Fruit fly (Drosophila melanogaster) whole organism, larva: Measurements from ENCODE around the gene glob1.
"Not testable (repeated sequence)": the region's sequence is repeated elsewhere in the genome, so short reads cannot be mapped to it uniquely, and the experiment has no call there.

Experiments
- noc ChIP-seq: fragments of 200-800 bp; sonication (Bioruptor generic); optimal IDR thresholded peaks from 3 replicates; lab custom pipeline; 2019; ENCODE audit warnings: missing biosample characterization, mild to moderate bottlenecking, missing genetic modification characterization, moderate library complexity

Gene glob1

DNA sequence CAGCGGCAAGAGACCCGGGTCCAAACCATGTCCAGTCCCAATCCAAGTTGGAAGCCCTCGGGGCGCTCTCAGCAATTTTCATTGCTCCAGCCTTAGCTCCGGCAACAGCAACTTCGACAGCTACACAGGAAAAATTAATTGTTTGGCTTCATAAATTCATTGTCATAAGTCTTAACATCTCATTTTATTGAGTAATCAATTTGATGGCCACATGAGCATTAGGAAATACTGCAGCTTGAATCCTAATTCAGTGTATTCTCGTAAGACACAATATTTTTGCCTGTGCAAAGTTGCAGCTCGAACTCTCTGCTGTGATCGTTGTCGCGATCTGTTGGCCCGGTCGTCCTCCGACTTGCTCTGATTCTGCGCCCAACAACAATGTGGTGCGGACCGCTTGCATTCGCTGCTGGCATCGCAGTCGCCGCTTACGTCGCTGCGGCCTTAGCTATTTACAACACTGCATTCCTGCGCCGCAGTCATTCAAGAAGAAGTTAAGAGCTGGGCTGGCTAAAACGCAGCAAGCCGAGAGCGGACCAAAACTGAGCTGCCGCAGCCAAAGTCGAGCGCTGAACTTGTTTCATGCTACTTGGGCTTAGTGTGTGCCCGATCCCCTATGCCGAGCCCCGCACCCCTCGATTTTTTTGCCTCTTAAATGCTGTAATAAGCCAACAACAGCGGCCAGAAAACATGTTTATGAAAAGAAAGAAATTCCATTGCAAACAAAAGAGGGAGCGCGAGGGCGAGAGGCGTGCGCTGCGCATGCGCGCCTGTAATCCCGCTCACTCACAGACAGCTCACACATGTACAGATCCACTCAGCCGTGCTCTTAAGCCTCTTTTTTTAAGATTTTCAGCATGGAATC is 15.2 kb upstream of the glob1 start:
- no peak for TF ChIP-seq noc (tag; lab: Kevin White, UChicago)

- no peak for TF ChIP-seq noc (tag; lab: Kevin White, UChicago)
Observed at dm6 chr3R:15917907-15918306, 13.5 kb upstream of the glob1 start, which contains the start of gene CG45105. Gene CG45105 (minus strand): TSS chr3R:15918007.

- no peak for TF ChIP-seq noc (tag; lab: Kevin White, UChicago)
Observed at dm6 chr3R:15913231-15913630, 8.8 kb upstream of the glob1 start.

- not testable (repeated sequence) for TF ChIP-seq noc (tag; lab: Kevin White, UChicago)
Observed at dm6 chr3R:15908098-15908497, 3.7 kb upstream of the glob1 start, which contains the start of gene EndoU. Gene EndoU (plus strand): TSS chr3R:15908398.

DNA sequence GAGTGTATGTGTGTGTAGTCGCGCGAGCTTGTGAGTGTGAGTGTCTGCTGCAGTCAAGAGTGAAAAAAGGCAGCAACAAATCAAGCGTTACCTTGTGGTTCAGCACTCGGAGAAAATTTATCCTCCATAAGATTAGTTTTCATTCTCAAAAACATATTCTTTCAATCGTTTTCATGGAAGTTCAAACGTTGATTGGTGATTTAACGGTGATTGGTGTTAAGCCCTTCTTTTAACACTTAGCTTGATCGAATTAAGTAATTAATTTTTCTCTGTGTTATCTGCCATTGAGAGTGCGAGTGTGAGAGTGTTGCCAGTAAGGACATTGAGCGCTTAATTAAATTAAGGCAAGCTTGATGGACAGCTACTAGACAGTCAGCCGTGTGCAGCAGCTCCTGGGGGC is 4.8 kb downstream of the glob1 start:
- no peak for TF ChIP-seq noc (tag; lab: Kevin White, UChicago)

DNA sequence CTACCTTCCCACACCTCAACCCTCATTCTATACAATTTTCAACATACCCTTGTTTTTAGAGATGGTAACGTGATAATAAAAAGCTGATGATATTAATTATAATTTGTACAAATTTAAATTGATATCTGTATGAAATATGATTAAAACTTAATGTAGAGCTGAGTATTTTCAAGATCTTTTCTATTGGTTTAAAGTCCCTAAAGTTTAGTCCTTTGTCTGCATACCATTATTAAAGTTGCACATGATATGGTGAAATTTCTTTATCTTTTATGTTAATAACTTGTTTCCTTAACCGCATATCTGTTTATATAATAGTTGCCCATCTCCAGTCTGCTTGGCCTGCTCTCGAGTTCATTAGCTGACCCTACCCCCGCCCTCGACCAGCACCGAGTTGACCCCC is 6.1 kb downstream of the glob1 start:
- peak; percentile 37 for TF ChIP-seq noc (tag; lab: Kevin White, UChicago)

- no peak for TF ChIP-seq noc (tag; lab: Kevin White, UChicago)
Observed at dm6 chr3R:15895978-15896377, 8.5 kb downstream of the glob1 start, which contains the start of gene CG14877. Gene CG14877 (minus strand): TSS chr3R:15896078.

DNA sequence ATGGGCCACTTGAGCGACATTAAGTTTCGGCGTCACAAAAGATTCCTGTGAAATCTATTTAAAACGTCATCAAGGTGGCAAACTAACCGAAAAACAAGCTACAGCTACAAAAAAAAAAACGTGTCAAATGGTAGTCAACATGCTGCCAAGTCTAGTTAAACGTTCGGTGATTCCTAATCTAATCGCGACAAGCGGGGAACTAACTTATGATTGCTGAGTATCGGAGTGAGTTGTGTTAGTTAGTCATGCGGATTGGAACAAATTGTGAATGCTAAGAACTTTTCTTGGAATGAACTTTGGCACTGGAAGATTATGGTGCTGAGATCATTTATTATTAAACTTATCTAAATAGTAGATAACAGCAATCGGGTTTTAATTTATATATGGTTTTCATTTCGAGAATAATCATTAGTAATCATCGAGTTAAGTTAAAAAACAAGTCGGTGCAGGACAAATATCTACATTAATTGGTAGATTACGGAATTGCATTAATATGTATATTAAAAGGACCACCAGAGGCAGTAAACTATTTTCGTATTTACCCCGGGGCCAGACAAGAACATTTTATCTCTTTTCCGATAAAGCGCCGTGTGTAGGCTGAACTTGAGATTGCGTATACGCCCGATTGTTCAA is 13.1 kb downstream of the glob1 start:
- no peak for TF ChIP-seq noc (tag; lab: Kevin White, UChicago)

- TF ChIP-seq noc (tag; lab: Kevin White, UChicago): no peak
Observed at dm6 chr3R:15875611-15876010, 28.8 kb downstream of the glob1 start, which contains the start of gene CG31183. Gene CG31183 (minus strand): TSS chr3R:15875939.

DNA sequence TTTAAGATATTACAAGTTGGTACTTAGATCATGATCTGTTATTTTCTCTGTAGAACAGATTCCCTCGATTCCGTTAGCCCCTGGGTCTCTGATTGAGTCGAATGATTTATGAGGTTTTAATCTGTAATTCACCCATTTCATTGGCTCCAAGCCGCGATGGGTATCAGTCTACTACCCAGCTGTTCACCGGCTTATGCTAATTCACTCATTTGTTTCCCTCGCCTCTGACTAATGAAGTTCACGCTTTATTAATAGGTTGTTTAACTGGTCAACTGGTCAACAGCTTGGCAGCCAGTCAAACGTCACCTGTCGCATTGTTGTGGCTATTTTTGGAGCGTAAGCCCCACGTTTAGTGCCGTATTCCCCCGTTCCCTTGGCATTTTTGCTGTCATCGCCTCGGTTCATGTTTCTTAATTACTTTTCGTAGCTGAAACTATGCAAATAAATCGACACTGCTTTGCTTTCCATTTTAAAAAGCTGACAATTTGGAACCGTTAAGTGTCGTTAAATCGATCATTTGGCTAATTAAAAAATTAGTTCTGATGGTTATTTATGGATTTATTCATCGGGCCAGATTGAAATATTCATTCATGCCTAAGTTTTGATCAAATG is 31.5 kb downstream of the glob1 start:
- no peak for TF ChIP-seq noc (tag; lab: Kevin White, UChicago)

DNA sequence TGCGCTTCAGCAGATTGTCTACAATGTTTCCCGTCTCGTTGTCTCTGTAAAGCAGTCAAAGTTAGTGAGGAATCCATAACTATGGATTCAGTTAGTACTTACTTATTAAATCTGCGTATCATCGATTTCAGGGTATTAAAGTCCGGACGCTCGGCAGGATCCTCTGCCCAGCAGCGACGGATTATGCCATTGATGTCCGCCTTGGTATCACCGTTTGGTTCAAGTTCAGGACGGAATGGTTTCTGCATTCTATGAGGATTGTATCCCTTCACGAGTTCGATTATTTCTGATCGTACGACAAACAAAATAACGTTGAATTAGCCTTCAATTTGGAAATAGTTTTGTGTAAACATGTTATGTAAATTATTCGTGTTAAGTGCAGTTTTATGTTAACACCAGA is 44.5 kb downstream of the glob1 start, which contains the start of gene CG9632:
Gene CG9632 (plus strand): TSS at position 301 of the 400 bp plus-strand sequence.
- TF ChIP-seq noc (tag; lab: Kevin White, UChicago): no peak

dm6 chr3R:15857189-15857767 is 47.2 kb downstream of the glob1 start, which contains the start of gene Hmt-1:
Gene Hmt-1 (minus strand): TSS chr3R:15857470.
- TF ChIP-seq noc (tag; lab: Kevin White, UChicago): peak; percentile 49

DNA sequence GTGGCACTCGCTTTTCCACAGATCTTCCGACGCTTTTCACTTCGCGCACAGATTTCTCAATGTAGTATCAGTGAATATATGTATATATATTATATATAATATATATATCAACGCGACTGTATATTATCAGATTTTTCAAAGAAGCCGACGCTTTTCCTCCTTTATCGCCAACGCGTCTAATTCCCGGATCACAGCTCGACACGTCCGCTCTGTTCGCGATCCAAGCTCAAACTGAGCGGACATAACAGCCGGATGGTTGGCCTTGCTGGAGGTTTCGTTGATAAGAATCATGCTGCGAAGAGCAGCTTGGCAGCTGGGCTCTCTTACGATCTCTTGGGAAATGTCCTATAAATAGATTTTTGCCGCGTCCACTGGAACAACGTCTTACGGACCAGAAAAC is 51.1 kb downstream of the glob1 start, which contains the start of gene cv-d:
Gene cv-d (minus strand): TSS at position 235 of the 400 bp plus-strand sequence.
- TF ChIP-seq noc (tag; lab: Kevin White, UChicago): peak; percentile 13

dm6 chr3R:15851912-15852311 is 52.5 kb downstream of the glob1 start:
- TF ChIP-seq noc (tag; lab: Kevin White, UChicago): no peak
